Fruit fly (Drosophila melanogaster): ENCODE results near the gene Urm1.

Urm1 gene

dm6 chr3L:7630047-7630446 lies 10.2 kb downstream of the Urm1 start:
- TF ChIP-seq sage (GFP tag; optimal IDR thresholded peaks at IDR 0.05) = no peak
- TF ChIP-seq ey (GFP tag; optimal IDR thresholded peaks at IDR 0.05) = no peak
- TF ChIP-seq dmrt93B (GFP tag; optimal IDR thresholded peaks at IDR 0.05) = no peak
- TF ChIP-seq dl (GFP tag; optimal IDR thresholded peaks at IDR 0.05; ENCODE audit: insufficient read depth in 1 of 2, partially characterized antibody in 2 of 2) = no peak
- TF ChIP-seq CG9705 (GFP tag; optimal IDR thresholded peaks at IDR 0.05) = no peak
- no peak for TF ChIP-seq CrebA (GFP tag; optimal IDR thresholded peaks at IDR 0.05; ENCODE audit: borderline replicate concordance)
- TF ChIP-seq tai (GFP tag; optimal IDR thresholded peaks at IDR 0.05) = no peak
- no peak for TF ChIP-seq Jra (GFP tag; optimal IDR thresholded peaks at IDR 0.05)

- TF ChIP-seq tai (GFP tag; optimal IDR thresholded peaks at IDR 0.05) (no peak), Dfd (GFP tag; optimal IDR thresholded peaks at IDR 0.05) (peak; percentile 91)
Observed at dm6 chr3L:7624561-7624960, 15.7 kb downstream of the Urm1 start.

DNA sequence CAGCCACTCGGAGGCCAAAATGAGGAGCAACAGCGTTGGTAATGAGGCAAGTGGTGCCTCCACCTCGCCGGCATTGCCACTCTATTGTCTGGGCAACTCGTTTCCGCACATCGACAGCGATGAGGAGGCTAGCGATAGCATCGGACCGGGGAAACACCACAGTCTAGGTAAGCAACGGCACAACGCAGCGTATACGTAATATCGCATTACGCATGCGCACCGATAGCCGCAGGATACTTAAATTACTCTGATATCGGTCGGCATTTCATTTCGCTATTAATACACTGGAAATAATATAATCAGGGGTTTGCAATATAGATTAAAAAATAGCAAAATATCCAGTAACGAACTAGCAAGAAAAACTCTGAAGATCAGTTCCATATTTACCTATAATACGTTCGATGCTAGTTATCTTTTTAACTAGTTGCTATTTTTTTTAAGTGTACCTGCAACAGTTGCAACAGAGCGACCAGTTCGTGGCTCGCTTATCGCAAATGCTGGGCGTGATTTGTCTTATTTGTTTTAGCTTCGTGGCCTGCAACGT lies 22.7 kb downstream of the Urm1 start:
- TF ChIP-seq lola (GFP tag; optimal IDR thresholded peaks at IDR 0.05) (no peak), fru (GFP tag; optimal IDR thresholded peaks at IDR 0.05) (no peak), sage (GFP tag; optimal IDR thresholded peaks at IDR 0.05) (no peak), sv (GFP tag; optimal IDR thresholded peaks at IDR 0.05) (no peak), brk (GFP tag; optimal IDR thresholded peaks at IDR 0.05) (no peak), Hr78 (GFP tag; optimal IDR thresholded peaks at IDR 0.05) (no peak), pan (optimal IDR thresholded peaks at IDR 0.05) (no peak), Hnf4 (GFP tag; optimal IDR thresholded peaks at IDR 0.05) (no peak), Dif (GFP tag; optimal IDR thresholded peaks at IDR 0.05; ENCODE audit: partially characterized antibody) (no peak), foxo (GFP tag; optimal IDR thresholded peaks at IDR 0.05) (no peak), dl (GFP tag; optimal IDR thresholded peaks at IDR 0.05; ENCODE audit: insufficient read depth in 1 of 2, partially characterized antibody in 2 of 2) (no peak), Sp1 (GFP tag; optimal IDR thresholded peaks at IDR 0.05) (no peak), br (GFP tag; optimal IDR thresholded peaks at IDR 0.05) (no peak), Abd-B (GFP tag; optimal IDR thresholded peaks at IDR 0.05) (no peak), Mio (GFP tag; optimal IDR thresholded peaks at IDR 0.05) (no peak), GATAd (GFP tag; optimal IDR thresholded peaks at IDR 0.05) (no peak)

dm6 chr3L:7614226-7614625 lies 26.0 kb downstream of the Urm1 start:
- TF ChIP-seq br (GFP tag; optimal IDR thresholded peaks at IDR 0.05) (peak; percentile 84), woc (GFP tag; optimal IDR thresholded peaks at IDR 0.05) (peak; percentile 77), foxo (GFP tag; optimal IDR thresholded peaks at IDR 0.05) (peak in 1 of 2 experiments; percentile 90), CG32264 (GFP tag; optimal IDR thresholded peaks at IDR 0.05) (peak; percentile 56), ey (GFP tag; optimal IDR thresholded peaks at IDR 0.05) (peak; percentile 88), HLH106 (tag; optimal IDR thresholded peaks at IDR 0.05) (peak; percentile 69), fru (GFP tag; optimal IDR thresholded peaks at IDR 0.05) (peak; percentile 89), dsf (GFP tag; optimal IDR thresholded peaks at IDR 0.05; ENCODE audit: borderline replicate concordance) (no peak), h (GFP tag; optimal IDR thresholded peaks at IDR 0.05) (peak; percentile 93), CG9705 (GFP tag; optimal IDR thresholded peaks at IDR 0.05) (peak; percentile 57), Hnf4 (GFP tag; optimal IDR thresholded peaks at IDR 0.05) (peak; percentile 88), CrebA (GFP tag; optimal IDR thresholded peaks at IDR 0.05; ENCODE audit: borderline replicate concordance) (peak; percentile 15), Jra (GFP tag; optimal IDR thresholded peaks at IDR 0.05) (peak; percentile 77), rgr (GFP tag; optimal IDR thresholded peaks at IDR 0.05) (peak; percentile 88), tai (GFP tag; optimal IDR thresholded peaks at IDR 0.05) (peak; percentile 71), GATAd (GFP tag; optimal IDR thresholded peaks at IDR 0.05) (peak; percentile 32), psq (GFP tag; optimal IDR thresholded peaks at IDR 0.05) (peak; percentile 77), dl (GFP tag; optimal IDR thresholded peaks at IDR 0.05; ENCODE audit: insufficient read depth in 1 of 2, partially characterized antibody in 2 of 2) (no peak), sv (GFP tag; optimal IDR thresholded peaks at IDR 0.05) (no peak), OdsH (GFP tag; optimal IDR thresholded peaks at IDR 0.05) (peak; percentile 86), brk (GFP tag; optimal IDR thresholded peaks at IDR 0.05) (peak; percentile 81), dmrt93B (GFP tag; optimal IDR thresholded peaks at IDR 0.05) (peak; percentile 63), Abd-B (GFP tag; optimal IDR thresholded peaks at IDR 0.05) (no peak), sage (GFP tag; optimal IDR thresholded peaks at IDR 0.05) (peak; percentile 41), Hr78 (GFP tag; optimal IDR thresholded peaks at IDR 0.05) (no peak), Sp1 (GFP tag; optimal IDR thresholded peaks at IDR 0.05) (peak; percentile 77)

- no peak for TF ChIP-seq br (GFP tag; optimal IDR thresholded peaks at IDR 0.05)
- TF ChIP-seq Vsx2 (GFP tag; optimal IDR thresholded peaks at IDR 0.05; ENCODE audit: partially characterized antibody) = no peak
- no peak for TF ChIP-seq usp (GFP tag; optimal IDR thresholded peaks at IDR 0.05)
- TF ChIP-seq sv (GFP tag; optimal IDR thresholded peaks at IDR 0.05) = no peak
- no peak for TF ChIP-seq OdsH (GFP tag; optimal IDR thresholded peaks at IDR 0.05)
- no peak for TF ChIP-seq rgr (GFP tag; optimal IDR thresholded peaks at IDR 0.05)
- TF ChIP-seq psq (GFP tag; optimal IDR thresholded peaks at IDR 0.05) = no peak
- no peak for TF ChIP-seq Rel (GFP tag; optimal IDR thresholded peaks at IDR 0.05)
- TF ChIP-seq Rel (tag; optimal IDR thresholded peaks at IDR 0.05) = no peak
- TF ChIP-seq h (GFP tag; optimal IDR thresholded peaks at IDR 0.05) = no peak
- TF ChIP-seq lola (GFP tag; optimal IDR thresholded peaks at IDR 0.05) = no peak
- TF ChIP-seq Dfd (GFP tag; optimal IDR thresholded peaks at IDR 0.05) = no peak
- no peak for TF ChIP-seq ey (GFP tag; optimal IDR thresholded peaks at IDR 0.05)
- TF ChIP-seq CrebA (GFP tag; optimal IDR thresholded peaks at IDR 0.05; ENCODE audit: borderline replicate concordance) = no peak
- no peak for TF ChIP-seq Hr83 (GFP tag; optimal IDR thresholded peaks at IDR 0.05; ENCODE audit: poor library complexity, severe bottlenecking)
- no peak for TF ChIP-seq Dif (GFP tag; optimal IDR thresholded peaks at IDR 0.05; ENCODE audit: partially characterized antibody)
Observed at dm6 chr3L:7611229-7611628, 29.0 kb downstream of the Urm1 start.
